Fruit fly (Drosophila melanogaster) Kc167 (cell line): ENCODE measurements around the gene CG11885.

Experiments used
- Myc ChIP-seq: fragments of >200 bp; optimal IDR thresholded peaks from 2 replicates; lab custom pipeline; 2017; ENCODE audit warnings: missing external identifiers
- Sin3A ChIP-seq: fragments of >200 bp; optimal IDR thresholded peaks from 2 replicates; lab custom pipeline; 2018; ENCODE audit warnings: missing external identifiers
- insv ChIP-seq: fragments of >200 bp; optimal IDR thresholded peaks from 3 replicates; lab custom pipeline; 2018; ENCODE audit warnings: missing external identifiers

dm6 chr2L:470336-470934, 49.2 kb upstream of the CG11885 start:
- TF ChIP-seq Sin3A (lab: Kevin White, UChicago) (no peak), insv (lab: Kevin White, UChicago) (no peak), Myc (lab: Kevin White, UChicago) (no peak)
